Fruit fly (Drosophila melanogaster) whole organism, embryonic: Measurements from ENCODE around the gene scramb2.

Experiments
- C15 ChIP-seq: fragments of 200-800 bp; sonication (Bioruptor generic); IDR thresholded peaks from 3 replicates; pipeline ENCODE4 v1.3.6; 2022; ENCODE audit warnings: missing biosample characterization, missing genetic modification characterization
- CG10431 ChIP-seq: fragments of 200-800 bp; sonication (Bioruptor generic); optimal IDR thresholded peaks from 3 replicates; lab custom pipeline; 2018; ENCODE audit warnings: missing biosample characterization, mild to moderate bottlenecking, missing genetic modification characterization
- CG12104 ChIP-seq: fragments of 200-800 bp; sonication (Bioruptor generic); optimal IDR thresholded peaks from 3 replicates; lab custom pipeline; 2016; ENCODE audit warnings: missing biosample characterization, missing genetic modification characterization
- CG13424 ChIP-seq: fragments of 200-800 bp; sonication (Bioruptor generic); optimal IDR thresholded peaks from 2 replicates; lab custom pipeline; 2019; ENCODE audit warnings: missing biosample characterization, mild to moderate bottlenecking, missing genetic modification characterization, moderate library complexity
- CG15011 ChIP-seq: fragments of 200-800 bp; sonication (Bioruptor generic); optimal IDR thresholded peaks from 3 replicates; lab custom pipeline; 2018; ENCODE audit warnings: missing biosample characterization, mild to moderate bottlenecking, missing genetic modification characterization
- CG15514 ChIP-seq: fragments of 200-800 bp; sonication (Bioruptor generic); optimal IDR thresholded peaks from 3 replicates; lab custom pipeline; 2017; ENCODE audit warnings: missing biosample characterization, missing genetic modification characterization, mild to moderate bottlenecking, moderate library complexity, missing genetic modification reagents
- CG17568 ChIP-seq: fragments of 200-800 bp; sonication (Bioruptor generic); optimal IDR thresholded peaks from 2 replicates; lab custom pipeline; 2018; ENCODE audit warnings: missing biosample characterization, mild to moderate bottlenecking, missing genetic modification characterization, moderate library complexity
- CG17829 ChIP-seq: fragments of 200-800 bp; optimal IDR thresholded peaks from 2 replicates; lab custom pipeline; 2019; ENCODE audit warnings: missing biosample characterization, mild to moderate bottlenecking, missing genetic modification characterization, moderate library complexity
- CG18599 ChIP-seq: fragments of 200-800 bp; sonication (Bioruptor generic); optimal IDR thresholded peaks from 3 replicates; lab custom pipeline; 2017; ENCODE audit warnings: missing biosample characterization, missing genetic modification characterization, mild to moderate bottlenecking, moderate library complexity, missing genetic modification reagents
- CG30431 ChIP-seq: fragments of 200-800 bp; sonication (Bioruptor generic); optimal IDR thresholded peaks from 2 replicates; lab custom pipeline; 2017; ENCODE audit warnings: missing biosample characterization, missing genetic modification characterization
- CG3065 ChIP-seq: fragments of 200-800 bp; sonication (Bioruptor generic); optimal IDR thresholded peaks from 2 replicates; lab custom pipeline; 2016; ENCODE audit warnings: missing biosample characterization, missing genetic modification characterization
- CG33557 ChIP-seq: fragments of 200-800 bp; sonication (Bioruptor generic); optimal IDR thresholded peaks from 2 replicates; lab custom pipeline; 2019; ENCODE audit warnings: missing biosample characterization, mild to moderate bottlenecking, missing genetic modification characterization, moderate library complexity
- CG3995 ChIP-seq: fragments of 200-800 bp; sonication (Bioruptor generic); optimal IDR thresholded peaks from 3 replicates; lab custom pipeline; 2016; ENCODE audit warnings: missing biosample characterization, missing genetic modification characterization
- CG43689 ChIP-seq: fragments of 200-800 bp; sonication (Bioruptor generic); IDR thresholded peaks from 2 replicates; pipeline ENCODE4 v1.3.6; 2022; ENCODE audit warnings: missing biosample characterization, missing genetic modification characterization
- CG5245 ChIP-seq: fragments of 200-800 bp; sonication (Bioruptor generic); optimal IDR thresholded peaks from 3 replicates; lab custom pipeline; 2016; ENCODE audit warnings: missing biosample characterization, missing genetic modification characterization
- CG6689 ChIP-seq: fragments of 200-800 bp; sonication (Bioruptor generic); IDR thresholded peaks from 2 replicates; pipeline ENCODE4 v1.3.6; 2022; ENCODE audit warnings: missing biosample characterization, missing genetic modification characterization
- CG7357 ChIP-seq: fragments of 200-800 bp; sonication (Bioruptor generic); IDR thresholded peaks from 3 replicates; pipeline ENCODE4 v1.3.6; 2022; ENCODE audit warnings: missing biosample characterization, missing genetic modification characterization
- CG9817 ChIP-seq: fragments of 200-800 bp; sonication (Bioruptor generic); optimal IDR thresholded peaks from 2 replicates; lab custom pipeline; 2018; ENCODE audit warnings: missing biosample characterization, mild to moderate bottlenecking, missing genetic modification characterization, moderate library complexity
- CTCF ChIP-seq: fragments of 200-800 bp; sonication (Bioruptor generic); optimal IDR thresholded peaks from 2 replicates; lab custom pipeline; 2017; ENCODE audit warnings: missing biosample characterization, mild to moderate bottlenecking, missing genetic modification characterization, moderate library complexity
- Camta ChIP-seq: fragments of 200-800 bp; sonication (Bioruptor generic); optimal IDR thresholded peaks from 2 replicates; lab custom pipeline; 2016; ENCODE audit warnings: missing biosample characterization, missing genetic modification characterization
- Chrac-16 ChIP-seq: fragments of 200-800 bp; sonication (Bioruptor generic); optimal IDR thresholded peaks from 3 replicates; lab custom pipeline; 2016; ENCODE audit warnings: missing biosample characterization, missing genetic modification characterization
- E2f1 ChIP-seq: fragments of 200-800 bp; sonication (Bioruptor generic); IDR thresholded peaks from 2 replicates; pipeline ENCODE4 v1.3.6; 2022; ENCODE audit warnings: missing biosample characterization, missing genetic modification characterization
- Ets65A ChIP-seq: fragments of 200-800 bp; sonication (Bioruptor generic); peaks from one replicate; lab custom pipeline; 2016; ENCODE audit warnings: missing biosample characterization, missing genetic modification characterization
- Hmx ChIP-seq: fragments of 200-800 bp; sonication (Bioruptor generic); optimal IDR thresholded peaks from 2 replicates; lab custom pipeline; 2016; ENCODE audit warnings: missing biosample characterization, missing genetic modification characterization
- Kr ChIP-seq: fragments of 200-800 bp; sonication (Bioruptor generic); optimal IDR thresholded peaks from 2 replicates; lab custom pipeline; 2017; ENCODE audit warnings: missing biosample characterization, mild to moderate bottlenecking, missing genetic modification characterization
- MBD-R2 ChIP-seq: fragments of 200-800 bp; sonication (Bioruptor generic); IDR thresholded peaks from 2 replicates; pipeline ENCODE4 v1.3.6; 2022; ENCODE audit warnings: missing biosample characterization, missing genetic modification characterization
- Nf-YC ChIP-seq: fragments of 200-800 bp; optimal IDR thresholded peaks from 3 replicates; lab custom pipeline; 2019; ENCODE audit warnings: missing biosample characterization, mild to moderate bottlenecking, missing genetic modification characterization, moderate library complexity
- NfI ChIP-seq: fragments of 200-800 bp; sonication (Bioruptor generic); optimal IDR thresholded peaks from 3 replicates; lab custom pipeline; 2018; ENCODE audit warnings: missing biosample characterization, mild to moderate bottlenecking, missing genetic modification characterization, moderate library complexity
- Scr ChIP-seq: fragments of 200-800 bp; sonication (Bioruptor generic); IDR thresholded peaks from 2 replicates; pipeline ENCODE4 v1.3.6; 2022; ENCODE audit warnings: missing biosample characterization, missing genetic modification characterization; ENCODE audit not compliant: partially characterized antibody
- Stat92E ChIP-seq, 3 experiments: fragments of >200 bp in 2 of 3; fragments of 200-800 bp in 1 of 3; sonication (Bioruptor generic) in 1 of 3; optimal IDR thresholded peaks; 2 replicates each; lab custom pipeline; 2017 to 2019; ENCODE audit warnings: missing biosample characterization in 3 of 3, missing genetic modification characterization in 3 of 3, mild to moderate bottlenecking in 1 of 3, moderate library complexity in 1 of 3
- abd-A ChIP-seq: fragments of 200-800 bp; sonication (Bioruptor generic); optimal IDR thresholded peaks from 3 replicates; lab custom pipeline; 2019; ENCODE audit warnings: missing biosample characterization, mild to moderate bottlenecking, missing genetic modification characterization, moderate library complexity
- ap ChIP-seq: fragments of 200-800 bp; sonication (Bioruptor generic); IDR thresholded peaks from 2 replicates; pipeline ENCODE4 v1.3.6; 2022; ENCODE audit warnings: missing biosample characterization, missing genetic modification characterization
- crc ChIP-seq: fragments of 200-800 bp; sonication (Bioruptor generic); optimal IDR thresholded peaks from 2 replicates; lab custom pipeline; 2016; ENCODE audit warnings: missing biosample characterization, missing genetic modification characterization
- ems ChIP-seq: fragments of 200-800 bp; sonication (Bioruptor generic); optimal IDR thresholded peaks from 3 replicates; lab custom pipeline; 2016; ENCODE audit warnings: missing biosample characterization, missing genetic modification characterization
- esg ChIP-seq: fragments of 200-800 bp; sonication (Bioruptor generic); conservative IDR thresholded peaks from 2 replicates; pipeline ENCODE4 v1.3.6; 2022; ENCODE audit warnings: missing biosample characterization, missing genetic modification characterization
- exex ChIP-seq: fragments of 200-800 bp; sonication (Bioruptor generic); optimal IDR thresholded peaks from 4 replicates; lab custom pipeline; 2018; ENCODE audit warnings: missing biosample characterization, mild to moderate bottlenecking, missing genetic modification characterization, moderate library complexity
- fru ChIP-seq: fragments of >200 bp; optimal IDR thresholded peaks from 2 replicates; lab custom pipeline; 2017
- grau ChIP-seq: fragments of 200-800 bp; optimal IDR thresholded peaks from 3 replicates; lab custom pipeline; 2019; ENCODE audit warnings: missing biosample characterization, mild to moderate bottlenecking, missing genetic modification characterization, moderate library complexity
- h ChIP-seq: fragments of >200 bp; optimal IDR thresholded peaks from 2 replicates; lab custom pipeline; 2017
- her ChIP-seq: fragments of 200-800 bp; sonication (Bioruptor generic); optimal IDR thresholded peaks from 2 replicates; lab custom pipeline; 2016; ENCODE audit warnings: missing biosample characterization, missing genetic modification characterization
- kay ChIP-seq: fragments of 200-800 bp; sonication (Bioruptor generic); optimal IDR thresholded peaks from 2 replicates; lab custom pipeline; 2016; ENCODE audit warnings: missing biosample characterization, missing genetic modification characterization
- nom ChIP-seq: fragments of 200-800 bp; sonication (Bioruptor generic); optimal IDR thresholded peaks from 2 replicates; lab custom pipeline; 2017; ENCODE audit warnings: missing biosample characterization, missing genetic modification characterization, mild to moderate bottlenecking, moderate library complexity, missing genetic modification reagents
- odd ChIP-seq: fragments of 200-800 bp; sonication (Bioruptor generic); optimal IDR thresholded peaks from 2 replicates; lab custom pipeline; 2017; ENCODE audit warnings: missing biosample characterization, mild to moderate bottlenecking, missing genetic modification characterization
- pum ChIP-seq: fragments of 200-800 bp; sonication (Bioruptor generic); optimal IDR thresholded peaks from 2 replicates; lab custom pipeline; 2016; ENCODE audit warnings: missing biosample characterization, missing genetic modification characterization
- repo ChIP-seq: fragments of 200-800 bp; sonication (Bioruptor generic); optimal IDR thresholded peaks from 2 replicates; lab custom pipeline; 2016; ENCODE audit warnings: missing biosample characterization, missing genetic modification characterization
- sc ChIP-seq, 3 experiments: fragments of >200 bp in 2 of 3; fragments of 200-800 bp in 1 of 3; sonication (Bioruptor generic) in 1 of 3; optimal IDR thresholded peaks; 2 replicates in 2 of 3; 3 replicates in 1 of 3; lab custom pipeline; 2017; ENCODE audit warnings: mild to moderate bottlenecking in 1 of 3, missing biosample characterization in 1 of 3, missing genetic modification characterization in 1 of 3, missing genetic modification reagents in 1 of 3
- seq ChIP-seq: fragments of 200-800 bp; sonication (Bioruptor generic); IDR thresholded peaks from 2 replicates; pipeline ENCODE4 v1.3.6; 2022; ENCODE audit warnings: missing biosample characterization, missing genetic modification characterization
- stwl ChIP-seq: fragments of 200-800 bp; sonication (Bioruptor generic); optimal IDR thresholded peaks from 3 replicates; lab custom pipeline; 2018; ENCODE audit warnings: missing biosample characterization, mild to moderate bottlenecking, missing genetic modification characterization, moderate library complexity
- tin ChIP-seq: fragments of 200-800 bp; sonication (Bioruptor generic); optimal IDR thresholded peaks from 3 replicates; lab custom pipeline; 2016; ENCODE audit warnings: missing biosample characterization, missing genetic modification characterization
- trh ChIP-seq: fragments of 200-800 bp; sonication (Bioruptor generic); optimal IDR thresholded peaks from 2 replicates; lab custom pipeline; 2016; ENCODE audit warnings: missing biosample characterization, missing genetic modification characterization
- unc-4 ChIP-seq: fragments of 200-800 bp; sonication (Bioruptor generic); IDR thresholded peaks from 2 replicates; pipeline ENCODE4 v1.3.6; 2022; ENCODE audit warnings: missing biosample characterization, missing genetic modification characterization; ENCODE audit not compliant: partially characterized antibody
- z ChIP-seq: fragments of 200-800 bp; sonication (Bioruptor generic); IDR thresholded peaks from 3 replicates; pipeline ENCODE4 v1.3.6; 2022; ENCODE audit warnings: missing biosample characterization, missing genetic modification characterization

The scramb2 gene

dm6 chr3L:3077568-3078107 is 31.0 kb upstream of the scramb2 start (continued):
- TF ChIP-seq nom (GFP tag; lab: Kevin White, UChicago), result peak; percentile 55
- no peak for TF ChIP-seq MBD-R2 (GFP tag; lab: Robert Waterston, UW)
- TF ChIP-seq CG33557, result no peak
- TF ChIP-seq Scr (GFP tag; lab: Robert Waterston, UW), result no peak
- TF ChIP-seq repo, result peak; percentile 31
- TF ChIP-seq CG13424 (tag; lab: Kevin White, UChicago), result no peak
- no peak for TF ChIP-seq Kr (GFP tag; lab: Kevin White, UChicago)
- no peak for TF ChIP-seq CG3065 (GFP tag; lab: Kevin White, UChicago)
- no peak for TF ChIP-seq CG15011 (GFP tag; lab: Kevin White, UChicago)
- no peak for TF ChIP-seq crc (GFP tag; lab: Kevin White, UChicago)
- no peak for TF ChIP-seq pum (GFP tag; lab: Kevin White, UChicago)
- TF ChIP-seq ap (GFP tag; lab: Robert Waterston, UW), result no peak
- TF ChIP-seq CG3995 (GFP tag; lab: Kevin White, UChicago), result peak; percentile 93
- TF ChIP-seq Hmx (GFP tag; lab: Kevin White, UChicago), result no peak
- TF ChIP-seq Chrac-16, result no peak
- no peak for TF ChIP-seq h (lab: Kevin White, UChicago)
- peak; percentile 14 for TF ChIP-seq CG5245
- no peak for TF ChIP-seq CG7357 (GFP tag; lab: Robert Waterston, UW)
- TF ChIP-seq esg (GFP tag; lab: Robert Waterston, UW), result no peak
- no peak for TF ChIP-seq tin (GFP tag; lab: Kevin White, UChicago)
- no peak for TF ChIP-seq CG10431 (GFP tag; lab: Kevin White, UChicago)
- TF ChIP-seq abd-A (tag; lab: Kevin White, UChicago), result peak; percentile 90
- TF ChIP-seq CG15514 (GFP tag; lab: Kevin White, UChicago), result peak; percentile 56
- no peak for TF ChIP-seq grau (tag; lab: Kevin White, UChicago)
- TF ChIP-seq CG9817 (tag; lab: Kevin White, UChicago), result no peak
- TF ChIP-seq unc-4 (GFP tag; lab: Robert Waterston, UW), result no peak
- no peak for TF ChIP-seq fru (lab: Kevin White, UChicago)
- TF ChIP-seq ems, result peak; percentile 22
- no peak for TF ChIP-seq E2f1
- TF ChIP-seq Nf-YC (tag; lab: Kevin White, UChicago), result peak; percentile 30
- no peak for TF ChIP-seq CG43689
- no peak for TF ChIP-seq CTCF (GFP tag; lab: Kevin White, UChicago)
- TF ChIP-seq sc (optimal IDR thresholded peaks at IDR 0.05; lab: Kevin White, UChicago), result no peak
- no peak for TF ChIP-seq sc (GFP tag; optimal IDR thresholded peaks at IDR 0.05; lab: Kevin White, UChicago)
- TF ChIP-seq NfI (GFP tag; lab: Kevin White, UChicago), result peak; percentile 35
- no peak for TF ChIP-seq C15 (GFP tag; lab: Robert Waterston, UW)
- no peak for TF ChIP-seq Camta
- peak; percentile 63 for TF ChIP-seq exex (tag; lab: Kevin White, UChicago)
- TF ChIP-seq CG17829 (tag; lab: Kevin White, UChicago), result no peak
- TF ChIP-seq seq, result peak; percentile 30; the same call in 1 of the 2 replicates
- TF ChIP-seq CG17568 (GFP tag; lab: Kevin White, UChicago), result peak; percentile 75
- no peak for TF ChIP-seq Stat92E (GFP tag; optimal IDR thresholded peaks at IDR 0.05; lab: Kevin White, UChicago)
- TF ChIP-seq CG6689 (GFP tag; lab: Robert Waterston, UW), result no peak
- TF ChIP-seq odd, result peak; percentile 15
- no peak for TF ChIP-seq CG12104 (GFP tag; lab: Kevin White, UChicago)
- TF ChIP-seq z (GFP tag; lab: Robert Waterston, UW), result 0 out of 3 replicates have a peak, but pooled peaks have one; percentile 47
- no peak for TF ChIP-seq CG30431 (GFP tag; lab: Kevin White, UChicago)
- peak; percentile 71 for TF ChIP-seq her (GFP tag; lab: Kevin White, UChicago)
- no peak for TF ChIP-seq Ets65A (GFP tag; lab: Kevin White, UChicago)
- no peak for TF ChIP-seq stwl (tag; lab: Kevin White, UChicago)
- peak; percentile 45 for TF ChIP-seq kay (GFP tag; lab: Kevin White, UChicago)
- no peak for TF ChIP-seq trh
- TF ChIP-seq CG18599, result peak; percentile 59
